Worm (Caenorhabditis elegans) whole organism, L4 larva: ENCODE measurements around the gene R02D5.24.

ENCODE experiments used
- F37D6.2 ChIP-seq: sonication (generic microtip); optimal IDR thresholded peaks from 2 replicates; lab custom pipeline; 2016; ENCODE audit warnings: mild to moderate bottlenecking, missing genetic modification characterization, missing compliant biosample characterization
- F44E2.7 ChIP-seq: fragments of 200-800 bp; sonication (Bioruptor generic); IDR thresholded peaks from 2 replicates; pipeline ENCODE4 v2.1.2; 2022; ENCODE audit warnings: missing genetic modification characterization, missing compliant biosample characterization
- T20F7.1 ChIP-seq: fragments of 200-800 bp; sonication (Bioruptor generic); optimal IDR thresholded peaks from 2 replicates; lab custom pipeline; 2018; ENCODE audit warnings: mild to moderate bottlenecking, missing genetic modification characterization, missing compliant biosample characterization
- Y105C5A.15 ChIP-seq: fragments of 200-800 bp; sonication (Bioruptor generic); IDR thresholded peaks from 2 replicates; pipeline ENCODE4 v1.3.6; 2022; ENCODE audit warnings: missing genetic modification characterization, missing compliant biosample characterization
- Y75B8A.6 ChIP-seq: fragments of 200-800 bp; sonication (Bioruptor generic); IDR thresholded peaks from 2 replicates; pipeline ENCODE4 v1.3.6; 2022; ENCODE audit warnings: missing genetic modification reagents, missing genetic modification characterization, missing compliant biosample characterization
- arid-1 ChIP-seq: fragments of 200-800 bp; sonication (Bioruptor generic); conservative IDR thresholded peaks from 2 replicates; pipeline ENCODE4 v1.3.6; 2022; ENCODE audit warnings: missing genetic modification reagents, missing genetic modification characterization, missing compliant biosample characterization
- ceh-28 ChIP-seq: fragments of 150-350 bp; optimal IDR thresholded peaks from 2 replicates; lab custom pipeline; 2014; ENCODE audit warnings: missing biosample characterization, missing genetic modification reagents, missing genetic modification characterization
- ceh-62 ChIP-seq: sonication (generic microtip); optimal IDR thresholded peaks from 2 replicates; lab custom pipeline; 2017; ENCODE audit warnings: missing biosample characterization, missing genetic modification characterization
- ceh-82 ChIP-seq: sonication (generic microtip); optimal IDR thresholded peaks from 2 replicates; lab custom pipeline; 2017; ENCODE audit warnings: missing biosample characterization, missing genetic modification characterization
- ces-1 ChIP-seq: fragments of 150-350 bp; sonication (generic microtip); optimal IDR thresholded peaks from 4 replicates; lab custom pipeline; 2014; ENCODE audit warnings: missing biosample characterization, missing genetic modification reagents, missing genetic modification characterization
- daf-19 ChIP-seq: fragments of 200-800 bp; sonication (Bioruptor generic); conservative IDR thresholded peaks from 2 replicates; pipeline ENCODE4 v1.3.6; 2022; ENCODE audit warnings: missing genetic modification characterization, missing compliant biosample characterization
- daf-8 ChIP-seq: fragments of 200-800 bp; sonication (Bioruptor generic); IDR thresholded peaks from 2 replicates; pipeline ENCODE4 v1.3.6; 2022; ENCODE audit warnings: missing genetic modification characterization, missing compliant biosample characterization
- dmd-8 ChIP-seq: fragments of 200-800 bp; sonication (Bioruptor generic); IDR thresholded peaks from 2 replicates; pipeline ENCODE4 v1.3.6; 2022; ENCODE audit warnings: missing genetic modification characterization, missing compliant biosample characterization
- duxl-1 ChIP-seq: sonication (generic microtip); optimal IDR thresholded peaks from 2 replicates; lab custom pipeline; 2016; ENCODE audit warnings: mild to moderate bottlenecking, missing genetic modification characterization, moderate library complexity, missing compliant biosample characterization; ENCODE audit not compliant: poor library complexity
- egl-43 ChIP-seq: fragments of 200-800 bp; sonication (Bioruptor generic); IDR thresholded peaks from 2 replicates; pipeline ENCODE4 v1.3.6; 2022; ENCODE audit warnings: missing genetic modification reagents, missing genetic modification characterization, missing compliant biosample characterization
- hif-1 ChIP-seq, 2 experiments: sonication (generic microtip); optimal IDR thresholded peaks; 2 replicates each; lab custom pipeline; 2016 to 2017; ENCODE audit warnings: missing compliant biosample characterization in 2 of 2, missing genetic modification characterization in 2 of 2, missing genetic modification reagents in 2 of 2, missing genotype in 2 of 2, mild to moderate bottlenecking in 1 of 2
- lim-7 ChIP-seq: fragments of 200-800 bp; sonication (Bioruptor generic); IDR thresholded peaks from 2 replicates; pipeline ENCODE4 v1.3.6; 2022; ENCODE audit warnings: missing genetic modification characterization, missing compliant biosample characterization
- lin-1 ChIP-seq: fragments of 200-800 bp; sonication (Bioruptor generic); IDR thresholded peaks from 2 replicates; pipeline ENCODE4 v1.3.6; 2022; ENCODE audit warnings: missing genetic modification reagents, missing genetic modification characterization, missing compliant biosample characterization
- lin-13 ChIP-seq: fragments of 150-350 bp; optimal IDR thresholded peaks from 2 replicates; lab custom pipeline; 2014; ENCODE audit warnings: missing biosample characterization, missing genetic modification reagents, missing genetic modification characterization
- lin-15B ChIP-seq: fragments of 150-350 bp; sonication (generic microtip); optimal IDR thresholded peaks from 3 replicates; lab custom pipeline; 2014; ENCODE audit warnings: missing biosample characterization, missing genetic modification characterization
- lin-29 ChIP-seq: fragments of 200-800 bp; sonication (Bioruptor generic); IDR thresholded peaks from 2 replicates; pipeline ENCODE4 v1.3.6; 2022; ENCODE audit warnings: missing genetic modification reagents, missing genetic modification characterization, missing compliant biosample characterization
- lin-38 ChIP-seq: fragments of 200-800 bp; sonication (Bioruptor generic); IDR thresholded peaks from 2 replicates; pipeline ENCODE4 v1.3.6; 2022; ENCODE audit warnings: missing genetic modification reagents, missing genetic modification characterization, missing compliant biosample characterization
- lir-3 ChIP-seq: sonication (generic microtip); optimal IDR thresholded peaks from 2 replicates; lab custom pipeline; 2016; ENCODE audit warnings: mild to moderate bottlenecking, missing genetic modification characterization, missing compliant biosample characterization
- lsy-2 ChIP-seq, 2 experiments: fragments of 150-350 bp in 1 of 2; sonication (generic microtip) in 1 of 2; optimal IDR thresholded peaks; 2 replicates each; lab custom pipeline; 2014 to 2017; ENCODE audit warnings: missing biosample characterization in 2 of 2, missing genetic modification characterization in 2 of 2
- madf-5 ChIP-seq, 2 experiments: fragments of 200-800 bp; sonication (Bioruptor generic); IDR thresholded peaks; 2 replicates each; pipeline ENCODE4 v1.3.6; 2022; ENCODE audit warnings: missing compliant biosample characterization in 2 of 2, missing genetic modification characterization in 2 of 2
- madf-9 ChIP-seq: fragments of 200-800 bp; sonication (Bioruptor generic); conservative IDR thresholded peaks from 2 replicates; pipeline ENCODE4 v1.3.6; 2022; ENCODE audit warnings: missing genetic modification reagents, missing genetic modification characterization, missing compliant biosample characterization
- mdt-29 ChIP-seq: fragments of 200-800 bp; sonication (Bioruptor generic); IDR thresholded peaks from 2 replicates; pipeline ENCODE4 v1.3.6; 2022; ENCODE audit warnings: missing genetic modification reagents, missing genetic modification characterization, missing compliant biosample characterization
- nhr-10 ChIP-seq: fragments of 150-350 bp; optimal IDR thresholded peaks from 2 replicates; lab custom pipeline; 2014; ENCODE audit warnings: missing biosample characterization, missing genetic modification characterization
- nhr-111 ChIP-seq: fragments of 200-800 bp; sonication (Bioruptor generic); optimal IDR thresholded peaks from 2 replicates; lab custom pipeline; 2018; ENCODE audit warnings: mild to moderate bottlenecking, missing genetic modification characterization, missing compliant biosample characterization
- nhr-237 ChIP-seq: sonication (generic microtip); optimal IDR thresholded peaks from 2 replicates; lab custom pipeline; 2017; ENCODE audit warnings: missing biosample characterization, missing genetic modification characterization
- nhr-25 ChIP-seq: sonication (generic microtip); optimal IDR thresholded peaks from 2 replicates; lab custom pipeline; 2017; ENCODE audit warnings: missing genetic modification characterization, mild to moderate bottlenecking, missing compliant biosample characterization, antibody characterized with exemption, moderate library complexity, borderline replicate concordance; ENCODE audit not compliant: insufficient read depth
- nhr-41 ChIP-seq: fragments of 200-800 bp; sonication (Bioruptor generic); IDR thresholded peaks from 2 replicates; pipeline ENCODE4 v1.3.6; 2022; ENCODE audit warnings: missing genetic modification reagents, missing genetic modification characterization, missing compliant biosample characterization
- nhr-48 ChIP-seq: sonication (generic microtip); optimal IDR thresholded peaks from 2 replicates; lab custom pipeline; 2016; ENCODE audit warnings: mild to moderate bottlenecking, missing genetic modification characterization, missing compliant biosample characterization
- nhr-6 ChIP-seq: fragments of 150-350 bp; optimal IDR thresholded peaks from 2 replicates; lab custom pipeline; 2014; ENCODE audit warnings: missing biosample characterization, missing genetic modification characterization
- pha-4 ChIP-seq, 2 experiments: fragments of 150-350 bp in 1 of 2; fragments of 200-800 bp in 1 of 2; sonication (Bioruptor generic) in 1 of 2; IDR thresholded peaks in 1 of 2; optimal IDR thresholded peaks in 1 of 2; 2 replicates each; pipeline versions ENCODE4 v1.3.6 to Lab custom; 2014 to 2022; ENCODE audit warnings: missing genetic modification characterization in 2 of 2, missing genetic modification reagents in 2 of 2, missing biosample characterization in 1 of 2, missing compliant biosample characterization in 1 of 2
- pqm-1 ChIP-seq: sonication (generic microtip); optimal IDR thresholded peaks from 2 replicates; lab custom pipeline; 2017; ENCODE audit warnings: missing biosample characterization, missing genetic modification characterization
- sdz-12 ChIP-seq: fragments of 200-800 bp; sonication (Bioruptor generic); optimal IDR thresholded peaks from 2 replicates; lab custom pipeline; 2018; ENCODE audit warnings: mild to moderate bottlenecking, missing genetic modification characterization, missing compliant biosample characterization
- spr-3 ChIP-seq: fragments of 200-800 bp; sonication (Bioruptor generic); optimal IDR thresholded peaks from 2 replicates; lab custom pipeline; 2018; ENCODE audit warnings: mild to moderate bottlenecking, missing genetic modification characterization, missing compliant biosample characterization
- tag-97 ChIP-seq: fragments of 200-800 bp; sonication (Bioruptor generic); IDR thresholded peaks from 2 replicates; pipeline ENCODE4 v1.3.6; 2022; ENCODE audit warnings: missing genetic modification characterization, missing compliant biosample characterization
- tra-1 ChIP-seq: fragments of 200-800 bp; sonication (Bioruptor generic); IDR thresholded peaks from 2 replicates; pipeline ENCODE4 v1.3.6; 2022; ENCODE audit warnings: missing genetic modification reagents, missing genetic modification characterization, missing compliant biosample characterization
- unc-130 ChIP-seq: sonication (generic microtip); optimal IDR thresholded peaks from 2 replicates; lab custom pipeline; 2016; ENCODE audit warnings: missing genetic modification reagents, missing genetic modification characterization, missing compliant biosample characterization
- zip-11 ChIP-seq: fragments of 200-800 bp; sonication (Bioruptor generic); IDR thresholded peaks from 2 replicates; pipeline ENCODE4 v1.3.6; 2022; ENCODE audit warnings: missing genetic modification characterization, missing compliant biosample characterization
- ztf-7 ChIP-seq: fragments of 150-350 bp; optimal IDR thresholded peaks from 2 replicates; lab custom pipeline; 2014; ENCODE audit warnings: missing biosample characterization, missing genetic modification characterization

The R02D5.24 gene

DNA sequence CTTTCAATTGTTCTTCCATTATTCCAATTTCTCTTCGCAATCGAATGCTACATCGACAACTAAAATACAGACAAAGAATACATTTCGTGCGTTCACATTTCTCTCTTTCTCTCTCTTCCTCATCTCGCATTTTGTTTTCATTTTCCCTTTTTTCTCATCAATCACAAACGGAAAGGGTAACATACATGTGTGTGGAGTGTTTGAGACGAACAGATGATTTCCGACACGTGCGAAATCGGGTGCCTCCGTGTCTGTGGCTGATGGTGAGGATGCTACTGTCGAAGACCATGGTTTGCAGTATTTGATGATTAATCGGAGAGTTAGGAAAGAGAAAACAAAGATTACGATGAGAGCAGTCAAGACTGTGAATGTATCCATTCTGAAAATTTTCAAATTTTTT lies 9.6 kb downstream of the R02D5.24 start, which contains the start of gene R02D5.9 (continued):
- TF ChIP-seq spr-3 (GFP tag; lab: Kevin White, UChicago) (no peak), F37D6.2 (tag; lab: Kevin White, UChicago) (no peak), arid-1 (no peak), lin-1 (no peak), daf-8 (GFP tag; lab: Robert Waterston, UW) (no peak), ztf-7 (tag; lab: Kevin White, UChicago) (no peak), nhr-6 (tag; lab: Kevin White, UChicago) (peak; percentile 85), nhr-237 (tag; lab: Kevin White, UChicago) (no peak), duxl-1 (tag; lab: Kevin White, UChicago) (no peak), hif-1 (tag; optimal IDR thresholded peaks at IDR 0.05; lab: Kevin White, UChicago) (no peak), lir-3 (tag; lab: Kevin White, UChicago) (no peak), ces-1 (GFP tag; lab: Kevin White, UChicago) (no peak), ceh-28 (no peak), pha-4 (GFP tag; IDR thresholded peaks at IDR 0.05; lab: Robert Waterston, UW) (no peak), pha-4 (tag; optimal IDR thresholded peaks at IDR 0.05; lab: Kevin White, UChicago) (no peak), lim-7 (GFP tag; lab: Robert Waterston, UW) (no peak), madf-9 (GFP tag; lab: Robert Waterston, UW) (no peak), sdz-12 (GFP tag; lab: Kevin White, UChicago) (no peak), pqm-1 (tag; lab: Kevin White, UChicago) (no peak), lin-15B (no peak), tag-97 (no peak), F44E2.7 (GFP tag; lab: Robert Waterston, UW) (no peak), nhr-48 (tag; lab: Kevin White, UChicago) (no peak), nhr-25 (tag; lab: Kevin White, UChicago) (no peak), ceh-82 (no peak), lin-29 (GFP tag; lab: Robert Waterston, UW) (no peak), daf-19 (GFP tag; lab: Robert Waterston, UW) (no peak), nhr-10 (tag; lab: Kevin White, UChicago) (no peak), lin-13 (GFP tag; lab: Kevin White, UChicago) (no peak), mdt-29 (GFP tag; lab: Robert Waterston, UW) (no peak), unc-130 (GFP tag; lab: Kevin White, UChicago) (no peak), T20F7.1 (no peak), Y105C5A.15 (GFP tag; lab: Robert Waterston, UW) (no peak), lsy-2 (tag; optimal IDR thresholded peaks at IDR 0.05; lab: Kevin White, UChicago) (no peak), dmd-8 (no peak), Y75B8A.6 (GFP tag; lab: Robert Waterston, UW) (no peak), tra-1 (GFP tag; lab: Robert Waterston, UW) (peak; percentile 54; the same call in 1 of the 2 replicates), ceh-62 (tag; lab: Kevin White, UChicago) (no peak), zip-11 (no peak), nhr-111 (GFP tag; lab: Kevin White, UChicago) (no peak), egl-43 (GFP tag; lab: Robert Waterston, UW) (no peak), nhr-41 (GFP tag; lab: Robert Waterston, UW) (no peak), madf-5 (GFP tag; IDR thresholded peaks at IDR 0.05; lab: Robert Waterston, UW) (no peak), lin-38 (GFP tag; lab: Robert Waterston, UW) (no peak)
